Fruit fly (Drosophila melanogaster) whole organism, embryonic: ENCODE data around the gene CG5758.

Experiments used
- ATbp ChIP-seq: fragments of 200-800 bp; sonication (Bioruptor generic); optimal IDR thresholded peaks from 2 replicates; lab custom pipeline; 2017; ENCODE audit warnings: missing biosample characterization, mild to moderate bottlenecking, missing genetic modification characterization, missing genetic modification reagents
- Abd-B ChIP-seq: fragments of 200-800 bp; sonication (Bioruptor generic); optimal IDR thresholded peaks from 2 replicates; lab custom pipeline; 2018; ENCODE audit warnings: missing biosample characterization, mild to moderate bottlenecking, missing genetic modification characterization, moderate library complexity
- Atf-2 ChIP-seq: fragments of 200-800 bp; sonication (Bioruptor generic); optimal IDR thresholded peaks from 2 replicates; lab custom pipeline; 2016; ENCODE audit warnings: missing biosample characterization, missing genetic modification characterization
- BEAF-32 ChIP-seq: fragments of 200-800 bp; sonication (Bioruptor generic); optimal IDR thresholded peaks from 3 replicates; lab custom pipeline; 2017; ENCODE audit warnings: missing biosample characterization, missing genetic modification characterization, mild to moderate bottlenecking, moderate library complexity, missing genetic modification reagents
- Bdp1 ChIP-seq: fragments of 200-800 bp; sonication (Bioruptor generic); optimal IDR thresholded peaks from 3 replicates; lab custom pipeline; 2016; ENCODE audit warnings: missing biosample characterization, missing genetic modification characterization
- C15 ChIP-seq: fragments of 200-800 bp; sonication (Bioruptor generic); IDR thresholded peaks from 3 replicates; pipeline ENCODE4 v1.3.6; 2022; ENCODE audit warnings: missing biosample characterization, missing genetic modification characterization
- CG12104 ChIP-seq: fragments of 200-800 bp; sonication (Bioruptor generic); optimal IDR thresholded peaks from 3 replicates; lab custom pipeline; 2016; ENCODE audit warnings: missing biosample characterization, missing genetic modification characterization
- CG12219 ChIP-seq: fragments of 200-800 bp; sonication (Bioruptor generic); optimal IDR thresholded peaks from 3 replicates; lab custom pipeline; 2018; ENCODE audit warnings: missing biosample characterization, mild to moderate bottlenecking, missing genetic modification characterization
- CG1603 ChIP-seq: fragments of 200-800 bp; sonication (Bioruptor generic); optimal IDR thresholded peaks from 2 replicates; lab custom pipeline; 2019; ENCODE audit warnings: missing biosample characterization, mild to moderate bottlenecking, missing genetic modification characterization, moderate library complexity
- CG17568 ChIP-seq: fragments of 200-800 bp; sonication (Bioruptor generic); optimal IDR thresholded peaks from 2 replicates; lab custom pipeline; 2018; ENCODE audit warnings: missing biosample characterization, mild to moderate bottlenecking, missing genetic modification characterization, moderate library complexity
- CG18619 ChIP-seq: fragments of 200-800 bp; sonication (Bioruptor generic); optimal IDR thresholded peaks from 3 replicates; lab custom pipeline; 2017; ENCODE audit warnings: missing biosample characterization, mild to moderate bottlenecking, missing genetic modification characterization
- CG30020 ChIP-seq: fragments of 200-800 bp; optimal IDR thresholded peaks from 2 replicates; lab custom pipeline; 2019; ENCODE audit warnings: missing biosample characterization, mild to moderate bottlenecking, missing genetic modification characterization, moderate library complexity
- CG32532 ChIP-seq: fragments of 200-800 bp; sonication (Bioruptor generic); IDR thresholded peaks from 2 replicates; pipeline ENCODE4 v1.3.6; 2022; ENCODE audit warnings: missing biosample characterization, missing genetic modification characterization
- CG3838 ChIP-seq: fragments of 200-800 bp; sonication (Bioruptor generic); optimal IDR thresholded peaks from 3 replicates; lab custom pipeline; 2016; ENCODE audit warnings: missing biosample characterization, missing genetic modification characterization
- CG4282 ChIP-seq: fragments of 200-800 bp; sonication (Bioruptor generic); optimal IDR thresholded peaks from 2 replicates; lab custom pipeline; 2016; ENCODE audit warnings: missing biosample characterization, missing genetic modification characterization
- CG6654 ChIP-seq: fragments of 200-800 bp; sonication (Bioruptor generic); optimal IDR thresholded peaks from 2 replicates; lab custom pipeline; 2017; ENCODE audit warnings: missing biosample characterization, mild to moderate bottlenecking, missing genetic modification characterization
- CG8359 ChIP-seq: fragments of 200-800 bp; sonication (Bioruptor generic); optimal IDR thresholded peaks from 2 replicates; lab custom pipeline; 2017; ENCODE audit warnings: missing biosample characterization, mild to moderate bottlenecking, missing genetic modification characterization, borderline replicate concordance
- CG9437 ChIP-seq: fragments of 200-800 bp; sonication (Bioruptor generic); optimal IDR thresholded peaks from 2 replicates; lab custom pipeline; 2018; ENCODE audit warnings: missing biosample characterization, mild to moderate bottlenecking, missing genetic modification characterization
- CG9797 ChIP-seq: fragments of 200-800 bp; sonication (Bioruptor generic); optimal IDR thresholded peaks from 3 replicates; lab custom pipeline; 2018; ENCODE audit warnings: missing biosample characterization, mild to moderate bottlenecking, missing genetic modification characterization
- CHES-1-like ChIP-seq: fragments of 200-800 bp; sonication (Bioruptor generic); optimal IDR thresholded peaks from 2 replicates; lab custom pipeline; 2016; ENCODE audit warnings: missing biosample characterization, missing genetic modification characterization
- Deaf1 ChIP-seq: fragments of 200-800 bp; optimal IDR thresholded peaks from 3 replicates; lab custom pipeline; 2019; ENCODE audit warnings: missing biosample characterization, mild to moderate bottlenecking, missing genetic modification characterization, moderate library complexity
- Dfd ChIP-seq, 2 experiments: fragments of >200 bp; optimal IDR thresholded peaks; 2 replicates each; lab custom pipeline; 2017; ENCODE audit warnings: missing biosample characterization in 2 of 2, missing genetic modification characterization in 2 of 2
- HLHmδ ChIP-seq: fragments of 200-800 bp; sonication (Bioruptor generic); optimal IDR thresholded peaks from 2 replicates; lab custom pipeline; 2018; ENCODE audit warnings: missing biosample characterization, mild to moderate bottlenecking, missing genetic modification characterization, moderate library complexity
- MTF-1 ChIP-seq: fragments of 200-800 bp; sonication (Bioruptor generic); optimal IDR thresholded peaks from 2 replicates; lab custom pipeline; 2018; ENCODE audit warnings: missing biosample characterization, mild to moderate bottlenecking, missing genetic modification characterization, borderline replicate concordance
- NC2α ChIP-seq: fragments of 200-800 bp; sonication (Bioruptor generic); optimal IDR thresholded peaks from 2 replicates; lab custom pipeline; 2016; ENCODE audit warnings: missing biosample characterization, missing genetic modification characterization
- Sox100B ChIP-seq: fragments of 200-800 bp; sonication (Bioruptor generic); optimal IDR thresholded peaks from 3 replicates; lab custom pipeline; 2018; ENCODE audit warnings: missing biosample characterization, mild to moderate bottlenecking, missing genetic modification characterization
- Usf ChIP-seq: fragments of 200-800 bp; sonication (Bioruptor generic); optimal IDR thresholded peaks from 2 replicates; lab custom pipeline; 2017; ENCODE audit warnings: missing genotype, missing biosample characterization, missing genetic modification characterization
- ase ChIP-seq: fragments of 200-800 bp; sonication (Bioruptor generic); IDR thresholded peaks from 3 replicates; pipeline ENCODE4 v1.3.6; 2022; ENCODE audit warnings: missing biosample characterization, missing genetic modification characterization
- bigmax ChIP-seq: fragments of 200-800 bp; sonication (Bioruptor generic); optimal IDR thresholded peaks from 2 replicates; lab custom pipeline; 2018; ENCODE audit warnings: missing biosample characterization, mild to moderate bottlenecking, missing genetic modification characterization
- crol ChIP-seq: fragments of 200-800 bp; sonication (Bioruptor generic); IDR thresholded peaks from 2 replicates; pipeline ENCODE4 v1.3.6; 2022; ENCODE audit warnings: missing biosample characterization, missing genetic modification characterization
- cwo ChIP-seq: fragments of 200-800 bp; sonication (Bioruptor generic); optimal IDR thresholded peaks from 3 replicates; lab custom pipeline; 2017; ENCODE audit warnings: missing biosample characterization, missing genetic modification characterization, mild to moderate bottlenecking, moderate library complexity, missing genetic modification reagents
- danr ChIP-seq: fragments of 200-800 bp; sonication (Bioruptor generic); IDR thresholded peaks from 2 replicates; pipeline ENCODE4 v1.3.6; 2022; ENCODE audit warnings: missing biosample characterization, missing genetic modification characterization
- disco-r ChIP-seq: fragments of 200-800 bp; sonication (Bioruptor generic); optimal IDR thresholded peaks from 2 replicates; lab custom pipeline; 2016; ENCODE audit warnings: missing biosample characterization, missing genetic modification characterization
- ewg ChIP-seq: fragments of 200-800 bp; sonication (Bioruptor generic); optimal IDR thresholded peaks from 3 replicates; lab custom pipeline; 2017; ENCODE audit warnings: mild to moderate bottlenecking, missing biosample characterization, missing genetic modification reagents, missing genetic modification characterization
- ftz-f1 ChIP-seq: fragments of 200-800 bp; sonication (Bioruptor generic); optimal IDR thresholded peaks from 2 replicates; lab custom pipeline; 2016; ENCODE audit warnings: missing biosample characterization, missing genetic modification characterization
- grau ChIP-seq: fragments of 200-800 bp; optimal IDR thresholded peaks from 3 replicates; lab custom pipeline; 2019; ENCODE audit warnings: missing biosample characterization, mild to moderate bottlenecking, missing genetic modification characterization, moderate library complexity
- grn ChIP-seq: fragments of 200-800 bp; sonication (Bioruptor generic); optimal IDR thresholded peaks from 3 replicates; lab custom pipeline; 2017; ENCODE audit warnings: missing biosample characterization, missing genetic modification characterization
- gro ChIP-seq: fragments of 200-800 bp; sonication (Bioruptor generic); optimal IDR thresholded peaks from 2 replicates; lab custom pipeline; 2016; ENCODE audit warnings: missing biosample characterization, missing genetic modification characterization
- gsb ChIP-seq: fragments of 200-800 bp; sonication (Bioruptor generic); IDR thresholded peaks from 2 replicates; pipeline ENCODE4 v1.3.6; 2022; ENCODE audit warnings: missing biosample characterization, missing genetic modification characterization
- her ChIP-seq: fragments of 200-800 bp; sonication (Bioruptor generic); optimal IDR thresholded peaks from 2 replicates; lab custom pipeline; 2016; ENCODE audit warnings: missing biosample characterization, missing genetic modification characterization
- nmo ChIP-seq: fragments of 200-800 bp; sonication (Bioruptor generic); optimal IDR thresholded peaks from 2 replicates; lab custom pipeline; 2018; ENCODE audit warnings: missing biosample characterization, mild to moderate bottlenecking, missing genetic modification characterization, moderate library complexity
- pan ChIP-seq, 4 experiments: fragments of >200 bp in 3 of 4; fragments of 200-800 bp in 1 of 4; sonication (Bioruptor generic) in 1 of 4; optimal IDR thresholded peaks in 3 of 4; IDR thresholded peaks in 1 of 4; 2 replicates each; pipeline versions ENCODE4 v1.3.6 to Lab custom; 2017 to 2022; ENCODE audit warnings: missing biosample characterization in 2 of 4, missing genetic modification characterization in 2 of 4, mixed read lengths in 1 of 4
- psq ChIP-seq: fragments of 200-800 bp; sonication (Bioruptor generic); optimal IDR thresholded peaks from 2 replicates; lab custom pipeline; 2017; ENCODE audit warnings: missing biosample characterization, missing genetic modification characterization
- row ChIP-seq: fragments of 200-800 bp; sonication (Bioruptor generic); IDR thresholded peaks from 3 replicates; pipeline ENCODE4 v1.3.6; 2022; ENCODE audit warnings: missing biosample characterization, missing genetic modification characterization
- scrt ChIP-seq: fragments of 200-800 bp; sonication (Bioruptor generic); optimal IDR thresholded peaks from 2 replicates; lab custom pipeline; 2018; ENCODE audit warnings: missing biosample characterization, mild to moderate bottlenecking, missing genetic modification characterization, moderate library complexity
- trem ChIP-seq: fragments of 200-800 bp; optimal IDR thresholded peaks from 3 replicates; lab custom pipeline; 2019; ENCODE audit warnings: missing biosample characterization, mild to moderate bottlenecking, missing genetic modification characterization, moderate library complexity
- ttk ChIP-seq: fragments of 200-800 bp; sonication (Bioruptor generic); IDR thresholded peaks from 2 replicates; pipeline ENCODE4 v2.1.2; 2022; ENCODE audit warnings: missing biosample characterization, missing genetic modification characterization
- zen2 ChIP-seq: fragments of 200-800 bp; sonication (Bioruptor generic); IDR thresholded peaks from 3 replicates; pipeline ENCODE4 v1.3.6; 2022; ENCODE audit warnings: missing biosample characterization, missing genetic modification characterization; ENCODE audit not compliant: partially characterized antibody

CG5758 gene

DNA sequence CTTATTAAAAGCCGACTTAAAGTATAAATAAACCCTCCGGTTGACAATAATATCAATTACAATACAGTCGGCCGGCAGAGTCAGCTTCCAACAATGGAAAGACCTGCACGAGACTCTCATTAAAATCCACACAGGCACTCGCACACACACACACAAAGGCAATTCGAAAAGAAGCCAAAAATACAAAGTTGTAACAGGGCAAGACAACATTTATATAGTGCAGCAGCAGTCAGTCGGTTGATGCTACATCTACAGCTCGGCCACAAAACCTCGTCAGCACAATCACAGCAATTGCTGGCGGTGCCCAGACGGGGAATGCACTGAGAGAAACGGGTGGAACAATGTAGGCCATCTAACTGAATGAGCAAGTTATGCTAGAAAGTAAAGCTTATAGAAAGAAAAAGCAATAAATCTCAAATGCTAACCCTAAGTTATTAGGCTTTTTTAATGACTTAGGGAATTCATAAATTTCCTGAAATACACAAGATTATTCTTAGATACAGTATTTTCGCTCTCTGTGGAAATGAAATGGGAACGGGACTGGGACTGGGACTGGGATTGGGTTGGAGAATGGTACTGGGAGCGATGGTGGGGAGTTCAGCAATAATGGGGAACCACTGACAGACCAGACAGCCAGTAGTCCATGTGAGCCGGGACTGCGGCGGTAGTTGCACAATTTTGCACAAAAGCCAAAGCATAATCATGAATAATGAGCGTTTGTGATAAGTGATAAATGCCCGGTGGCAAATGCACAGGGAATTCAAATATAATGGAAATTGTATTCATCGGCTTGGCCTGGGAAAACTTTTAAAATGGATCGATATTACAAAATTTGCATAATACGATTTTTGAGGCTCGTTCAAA lies 1.8 kb downstream of the CG5758 start (continued):
- TF ChIP-seq disco-r (no peak), ttk (peak; percentile 48; the same call in 1 of the 2 replicates), Deaf1 (tag; lab: Kevin White, UChicago) (no peak), danr (GFP tag; lab: Robert Waterston, UW) (0 out of 2 replicates have a peak, but pooled peaks have one; percentile 18), HLHmδ (GFP tag; lab: Kevin White, UChicago) (no peak), her (peak; percentile 55), ftz-f1 (no peak), CG9437 (GFP tag; lab: Kevin White, UChicago) (peak; percentile 10), CG4282 (GFP tag; lab: Kevin White, UChicago) (no peak), row (GFP tag; lab: Robert Waterston, UW) (peak; percentile 63), cwo (GFP tag; lab: Kevin White, UChicago) (peak; percentile 56), C15 (GFP tag; lab: Robert Waterston, UW) (no peak), Usf (GFP tag; lab: Kevin White, UChicago) (no peak), CG17568 (GFP tag; lab: Kevin White, UChicago) (no peak), CG3838 (GFP tag; lab: Kevin White, UChicago) (no peak), MTF-1 (GFP tag; lab: Kevin White, UChicago) (peak; percentile 16), grn (no peak), CG12104 (GFP tag; lab: Kevin White, UChicago) (peak; percentile 31), CG30020 (tag; lab: Kevin White, UChicago) (no peak), nmo (GFP tag; lab: Kevin White, UChicago) (peak; percentile 63), CG6654 (GFP tag; lab: Kevin White, UChicago) (no peak), CG32532 (GFP tag; lab: Robert Waterston, UW) (peak; percentile 55; the same call in 1 of the 2 replicates), Abd-B (GFP tag; lab: Kevin White, UChicago) (peak; percentile 57), ewg (peak; percentile 7), CG9797 (GFP tag; lab: Kevin White, UChicago) (no peak), CG12219 (peak; percentile 12), CG1603 (tag; lab: Kevin White, UChicago) (peak; percentile 56), NC2α (GFP tag; lab: Kevin White, UChicago) (no peak), BEAF-32 (GFP tag; lab: Kevin White, UChicago) (no peak), psq (GFP tag; lab: Kevin White, UChicago) (no peak), bigmax (GFP tag; lab: Kevin White, UChicago) (no peak), Atf-2 (GFP tag; lab: Kevin White, UChicago) (peak; percentile 27), zen2 (no peak), CG18619 (GFP tag; lab: Kevin White, UChicago) (no peak), Dfd (GFP tag; optimal IDR thresholded peaks at IDR 0.05; lab: Kevin White, UChicago) (no peak), crol (no peak), scrt (peak; percentile 17), CHES-1-like (peak; percentile 3), CG8359 (no peak), grau (tag; lab: Kevin White, UChicago) (peak; percentile 49), ase (GFP tag; lab: Robert Waterston, UW) (0 out of 3 replicates have a peak, but pooled peaks have one; percentile 49), trem (tag; lab: Kevin White, UChicago) (peak; percentile 1), pan (optimal IDR thresholded peaks at IDR 0.05; lab: Kevin White, UChicago) (no peak), pan (GFP tag; optimal IDR thresholded peaks at IDR 0.05 in 1 of 2, IDR thresholded peaks at IDR 0.05 in 1 of 2) (peak in 1 of 2 experiments; percentile 68), Bdp1 (no peak), Sox100B (GFP tag; lab: Kevin White, UChicago) (peak; percentile 4), gsb (GFP tag; lab: Robert Waterston, UW) (no peak), ATbp (GFP tag; lab: Kevin White, UChicago) (peak; percentile 45), gro (peak; percentile 15)
